Worm (Caenorhabditis elegans): ENCODE measurements around the gene K07F5.7.
A peak's percentile ranks its signal among the peaks of the same experiment; 100 is the strongest.

The K07F5.7 gene

ce11 chrIV:9884257-9884656 is 36.3 kb upstream of the K07F5.7 start, which contains the start of the genes prp-18 and mccc-1:
prp-18 (minus strand) TSS chrIV:9884383.
mccc-1 (plus strand) TSS chrIV:9884570.
- TF ChIP-seq ceh-31 (tag; optimal IDR thresholded peaks at IDR 0.05) (peak; percentile 44), ama-1 (optimal IDR thresholded peaks at IDR 0.05) (no peak), nfya-1 (tag; optimal IDR thresholded peaks at IDR 0.05) (peak; percentile 16), dve-1 (tag; optimal IDR thresholded peaks at IDR 0.05) (peak; percentile 2), unc-42 (tag; optimal IDR thresholded peaks at IDR 0.05) (peak; percentile 86), hlh-6 (tag; optimal IDR thresholded peaks at IDR 0.05) (no peak), npax-4 (tag; optimal IDR thresholded peaks at IDR 0.05) (no peak), hlh-13 (GFP tag; optimal IDR thresholded peaks at IDR 0.05) (no peak), unc-55 (GFP tag; optimal IDR thresholded peaks at IDR 0.05) (peak; percentile 28)

- TF ChIP-seq C08G9.2 (tag; optimal IDR thresholded peaks at IDR 0.05) (no peak), pha-4 (tag; optimal IDR thresholded peaks at IDR 0.05) (no peak), madf-2 (tag; optimal IDR thresholded peaks at IDR 0.05) (no peak), ztf-16 (tag; optimal IDR thresholded peaks at IDR 0.05) (no peak), hlh-13 (GFP tag; optimal IDR thresholded peaks at IDR 0.05) (no peak), pros-1 (tag; optimal IDR thresholded peaks at IDR 0.05) (no peak), lin-11 (tag; optimal IDR thresholded peaks at IDR 0.05) (no peak), T23F11.4 (GFP tag; optimal IDR thresholded peaks at IDR 0.05) (no peak)
These were observed 31.0 kb upstream of the K07F5.7 start, which contains the start of gene nhr-4 for ce11 chrIV:9878893-9879379. nhr-4 (plus strand) TSS chrIV:9879329.

- TF ChIP-seq pros-1 (tag; optimal IDR thresholded peaks at IDR 0.05) (no peak), ceh-2 (tag; optimal IDR thresholded peaks at IDR 0.05) (no peak), ceh-19 (GFP tag; optimal IDR thresholded peaks at IDR 0.05) (no peak), syd-9 (tag; optimal IDR thresholded peaks at IDR 0.05) (no peak), nhr-232 (tag; optimal IDR thresholded peaks at IDR 0.05) (no peak), nhr-11 (tag; optimal IDR thresholded peaks at IDR 0.05) (no peak), sox-2 (GFP tag; IDR thresholded peaks at IDR 0.05) (no peak), pha-4 (tag; optimal IDR thresholded peaks at IDR 0.05) (no peak), hlh-6 (tag; optimal IDR thresholded peaks at IDR 0.05) (no peak)
These were observed 27.7 kb upstream of the K07F5.7 start for ce11 chrIV:9875646-9876045.

- peak; percentile 11 for TF ChIP-seq ceh-18 (tag; optimal IDR thresholded peaks at IDR 0.05)
- TF ChIP-seq ceh-31 (tag; optimal IDR thresholded peaks at IDR 0.05): peak; percentile 34
- peak; percentile 9 for TF ChIP-seq unc-55 (GFP tag; optimal IDR thresholded peaks at IDR 0.05)
- TF ChIP-seq hlh-30 (tag; optimal IDR thresholded peaks at IDR 0.05; ENCODE audit: insufficient read depth): peak; percentile 31
- TF ChIP-seq che-1 (tag; optimal IDR thresholded peaks at IDR 0.05): no peak
- TF ChIP-seq ceh-34 (tag; optimal IDR thresholded peaks at IDR 0.05): peak; percentile 79
- TF ChIP-seq ref-2 (tag; optimal IDR thresholded peaks at IDR 0.05): no peak
- peak; percentile 28 for TF ChIP-seq nfya-1 (tag; optimal IDR thresholded peaks at IDR 0.05)
These were observed 25.9 kb upstream of the K07F5.7 start for ce11 chrIV:9873837-9874236.

- TF ChIP-seq nhr-232 (tag; optimal IDR thresholded peaks at IDR 0.05) (no peak), ceh-2 (tag; optimal IDR thresholded peaks at IDR 0.05) (no peak), ref-2 (tag; optimal IDR thresholded peaks at IDR 0.05) (no peak), dmd-4 (tag; optimal IDR thresholded peaks at IDR 0.05; ENCODE audit: borderline replicate concordance) (no peak), K09A11.1 (tag; optimal IDR thresholded peaks at IDR 0.05; ENCODE audit: insufficient read depth) (no peak), hlh-30 (tag; optimal IDR thresholded peaks at IDR 0.05; ENCODE audit: insufficient read depth) (no peak), sdc-2 (tag; optimal IDR thresholded peaks at IDR 0.05) (no peak), ceh-48 (tag; optimal IDR thresholded peaks at IDR 0.05) (no peak), tbx-7 (tag; optimal IDR thresholded peaks at IDR 0.05) (no peak), ceh-31 (tag; optimal IDR thresholded peaks at IDR 0.05) (no peak), che-1 (tag; optimal IDR thresholded peaks at IDR 0.05) (no peak), pat-9 (tag; optimal IDR thresholded peaks at IDR 0.05) (no peak), ama-1 (optimal IDR thresholded peaks at IDR 0.05) (no peak), unc-3 (GFP tag; conservative IDR thresholded peaks at IDR 0.05) (no peak), unc-3 (tag; optimal IDR thresholded peaks at IDR 0.05) (no peak), ceh-24 (tag; optimal IDR thresholded peaks at IDR 0.05) (no peak), rnt-1 (tag; optimal IDR thresholded peaks at IDR 0.05) (no peak), elt-4 (tag; optimal IDR thresholded peaks at IDR 0.05) (no peak), dve-1 (tag; optimal IDR thresholded peaks at IDR 0.05) (no peak)
These were observed 24.8 kb upstream of the K07F5.7 start for ce11 chrIV:9872786-9873185.

Data from whole organism, late embryonic.